Worm (Caenorhabditis elegans): ENCODE data around the gene clec-218.

DNA sequence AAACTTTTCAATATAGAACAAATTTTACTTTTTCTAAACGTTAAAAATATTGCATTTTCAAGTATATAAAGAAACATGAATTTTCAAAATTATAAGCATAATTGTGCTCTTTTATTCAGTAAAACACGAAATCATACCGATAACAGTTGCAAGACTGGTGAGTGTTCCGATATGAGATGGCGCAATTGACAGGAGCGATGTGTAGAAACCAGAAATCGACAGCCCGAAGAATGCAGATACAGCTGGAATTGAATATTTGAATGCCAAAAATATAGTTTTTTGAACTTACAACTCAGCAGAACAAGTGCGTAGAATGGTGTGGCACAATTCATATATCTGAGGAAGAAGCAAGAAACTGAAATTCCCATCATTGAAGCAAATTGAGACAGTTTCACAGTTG, 24.8 kb upstream of the clec-218 start:
- TF ChIP-seq isw-1 (GFP tag; IDR thresholded peaks at IDR 0.05) = no peak
- no peak for TF ChIP-seq aha-1 (tag; optimal IDR thresholded peaks at IDR 0.05)
- TF ChIP-seq fkh-8 (tag; optimal IDR thresholded peaks at IDR 0.05) = no peak
- no peak for TF ChIP-seq hpl-2 (GFP tag; optimal IDR thresholded peaks at IDR 0.05)
- no peak for TF ChIP-seq nhr-76 (tag; optimal IDR thresholded peaks at IDR 0.05)
- TF ChIP-seq unc-62 (GFP tag; optimal IDR thresholded peaks at IDR 0.05) = no peak
- no peak for TF ChIP-seq ceh-8 (GFP tag; optimal IDR thresholded peaks at IDR 0.05)
- no peak for TF ChIP-seq pag-3 (tag; optimal IDR thresholded peaks at IDR 0.05; ENCODE audit: borderline replicate concordance, insufficient read depth)
- no peak for TF ChIP-seq nhr-237 (tag; optimal IDR thresholded peaks at IDR 0.05)
- no peak for TF ChIP-seq ama-1 (optimal IDR thresholded peaks at IDR 0.05)
- no peak for TF ChIP-seq tbx-2 (tag; optimal IDR thresholded peaks at IDR 0.05)
- no peak for TF ChIP-seq nhr-11 (tag; optimal IDR thresholded peaks at IDR 0.05)
- TF ChIP-seq mef-2 (tag; optimal IDR thresholded peaks at IDR 0.05) = no peak

Measured in whole organism, L1 larva.